Worm (Caenorhabditis elegans): ENCODE measurements around the gene gstk-2.

- TF ChIP-seq elt-3 (tag; optimal IDR thresholded peaks at IDR 0.05), result no peak
- TF ChIP-seq unc-39 (tag; optimal IDR thresholded peaks at IDR 0.05), result no peak
- TF ChIP-seq blmp-1 (tag; optimal IDR thresholded peaks at IDR 0.05), result no peak
- TF ChIP-seq lsy-2 (tag; optimal IDR thresholded peaks at IDR 0.05), result no peak
- no peak for TF ChIP-seq nhr-12 (tag; optimal IDR thresholded peaks at IDR 0.05)
- no peak for TF ChIP-seq unc-62 (GFP tag; optimal IDR thresholded peaks at IDR 0.05)
- no peak for TF ChIP-seq nhr-76 (tag; optimal IDR thresholded peaks at IDR 0.05)
- no peak for TF ChIP-seq lin-32 (GFP tag; optimal IDR thresholded peaks at IDR 0.05)
These were observed 40.9 kb upstream of the gstk-2 start, which contains the start of gene C06E4.1 for ce11 chrIV:7282957-7283356.

Measured in whole organism, mixed stage, embryonic.